Worm (Caenorhabditis elegans): ENCODE measurements around the gene pals-16.

The pals-16 gene

DNA sequence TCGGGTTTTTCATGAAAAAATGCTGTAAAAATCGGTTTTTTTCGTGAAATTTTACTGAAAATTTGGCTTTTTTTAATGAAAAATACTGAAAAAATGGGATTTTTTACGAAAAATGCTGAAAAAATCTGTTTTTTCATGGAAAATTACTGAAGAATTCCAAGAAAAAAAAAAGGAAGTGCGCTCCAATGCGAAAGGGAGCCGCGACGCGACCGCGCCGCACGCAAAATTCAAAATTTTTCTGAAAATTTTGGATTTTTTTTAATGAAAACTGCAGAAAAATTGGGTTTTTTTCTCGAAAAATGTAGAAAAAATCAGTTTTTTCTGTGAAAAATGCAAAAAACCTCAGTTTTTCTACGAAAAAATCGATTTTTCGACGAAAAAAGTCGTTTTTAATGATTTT lies 16.8 kb downstream of the pals-16 start:
- no peak for TF ChIP-seq elt-2 (tag; optimal IDR thresholded peaks at IDR 0.05)
- TF ChIP-seq F13H6.1 (tag; optimal IDR thresholded peaks at IDR 0.05) = no peak
- no peak for TF ChIP-seq pha-4 (tag; optimal IDR thresholded peaks at IDR 0.05)
- TF ChIP-seq fkh-6 (tag; optimal IDR thresholded peaks at IDR 0.05) = no peak
- TF ChIP-seq ceh-6 (GFP tag; optimal IDR thresholded peaks at IDR 0.05) = no peak

DNA sequence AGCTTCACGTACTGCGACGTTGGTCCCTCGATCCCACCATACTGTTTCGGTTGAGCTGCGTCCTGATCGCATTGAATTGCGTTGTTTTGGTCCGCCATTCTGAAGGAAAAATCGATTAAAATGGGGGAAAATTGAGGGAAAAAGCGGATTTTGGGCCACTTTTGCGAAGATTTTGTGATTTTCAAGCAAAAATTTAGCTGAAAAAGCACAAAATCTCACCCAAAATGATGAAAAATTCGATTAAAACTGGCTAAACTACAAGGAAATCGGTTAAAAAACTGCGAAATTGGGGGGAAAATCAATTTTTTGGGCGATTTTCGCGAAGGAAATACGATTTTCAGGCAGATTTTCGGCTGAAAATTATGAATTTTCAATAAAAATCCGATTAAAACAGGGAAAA lies 17.3 kb downstream of the pals-16 start, which contains the start of gene elc-1:
TSS of gene elc-1 (minus strand) at position 101 of the 400 bp plus-strand sequence.
- TF ChIP-seq sox-4 (tag; optimal IDR thresholded peaks at IDR 0.05) (no peak), unc-86 (tag; optimal IDR thresholded peaks at IDR 0.05) (no peak), zip-5 (tag; optimal IDR thresholded peaks at IDR 0.05) (no peak), ets-4 (tag; optimal IDR thresholded peaks at IDR 0.05) (no peak), ceh-18 (tag; optimal IDR thresholded peaks at IDR 0.05) (no peak), hlh-15 (tag; optimal IDR thresholded peaks at IDR 0.05) (no peak), gmeb-2 (tag; optimal IDR thresholded peaks at IDR 0.05) (no peak), pha-4 (tag; optimal IDR thresholded peaks at IDR 0.05) (no peak), pat-9 (tag; optimal IDR thresholded peaks at IDR 0.05) (no peak), ceh-45 (GFP tag; IDR thresholded peaks at IDR 0.05) (no peak), madf-2 (tag; optimal IDR thresholded peaks at IDR 0.05) (no peak), dve-1 (tag; optimal IDR thresholded peaks at IDR 0.05) (no peak), Y22D7AL.16 (tag; optimal IDR thresholded peaks at IDR 0.05) (no peak), dmd-4 (tag; optimal IDR thresholded peaks at IDR 0.05; ENCODE audit: borderline replicate concordance) (no peak), syd-9 (tag; optimal IDR thresholded peaks at IDR 0.05) (no peak), che-1 (tag; optimal IDR thresholded peaks at IDR 0.05) (no peak), C08G9.2 (tag; optimal IDR thresholded peaks at IDR 0.05) (no peak)

DNA sequence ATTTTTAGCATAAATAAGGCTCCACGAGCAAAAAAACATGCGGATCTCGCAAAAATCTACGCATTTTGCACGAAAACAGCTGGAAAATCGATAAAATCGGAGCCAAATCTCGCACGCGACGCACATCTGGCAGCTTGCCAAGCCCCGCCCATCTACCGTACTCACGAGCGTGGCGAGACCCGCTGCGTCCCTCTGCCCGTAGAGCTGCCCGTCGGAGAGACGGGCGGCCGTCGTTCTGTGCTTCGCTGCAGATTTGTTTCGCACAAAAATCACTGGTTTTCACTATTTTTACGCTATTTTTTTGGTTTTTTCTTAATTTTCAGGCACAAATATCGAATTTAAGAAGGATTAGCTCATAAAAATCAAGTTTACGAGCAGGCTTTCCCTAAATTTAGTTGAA lies 18.9 kb downstream of the pals-16 start:
- TF ChIP-seq Y22D7AL.16 (tag; optimal IDR thresholded peaks at IDR 0.05) (no peak), mec-3 (tag; optimal IDR thresholded peaks at IDR 0.05; ENCODE audit: borderline replicate concordance) (no peak), ceh-30 (tag; optimal IDR thresholded peaks at IDR 0.05) (no peak), npax-4 (tag; optimal IDR thresholded peaks at IDR 0.05) (no peak), ttx-3 (tag; optimal IDR thresholded peaks at IDR 0.05) (no peak), che-1 (tag; optimal IDR thresholded peaks at IDR 0.05) (no peak), ceh-9 (tag; optimal IDR thresholded peaks at IDR 0.05) (no peak), K09A11.1 (tag; optimal IDR thresholded peaks at IDR 0.05; ENCODE audit: insufficient read depth) (no peak), ceh-24 (tag; optimal IDR thresholded peaks at IDR 0.05) (no peak), ceh-22 (tag; optimal IDR thresholded peaks at IDR 0.05) (no peak), F13H6.1 (tag; optimal IDR thresholded peaks at IDR 0.05) (peak; percentile 19), unc-55 (GFP tag; optimal IDR thresholded peaks at IDR 0.05) (peak; percentile 7), ets-4 (tag; optimal IDR thresholded peaks at IDR 0.05) (no peak), pros-1 (tag; optimal IDR thresholded peaks at IDR 0.05) (no peak), C08G9.2 (tag; optimal IDR thresholded peaks at IDR 0.05) (peak; percentile 13), ceh-2 (tag; optimal IDR thresholded peaks at IDR 0.05) (no peak), pax-1 (tag; optimal IDR thresholded peaks at IDR 0.05) (no peak), madf-2 (tag; optimal IDR thresholded peaks at IDR 0.05) (no peak), ceh-34 (tag; optimal IDR thresholded peaks at IDR 0.05) (no peak), ceh-48 (tag; optimal IDR thresholded peaks at IDR 0.05) (peak; percentile 64), unc-42 (tag; optimal IDR thresholded peaks at IDR 0.05) (no peak), nhr-232 (tag; optimal IDR thresholded peaks at IDR 0.05) (no peak), sox-2 (GFP tag; IDR thresholded peaks at IDR 0.05) (no peak), ceh-6 (GFP tag; optimal IDR thresholded peaks at IDR 0.05) (no peak), zip-5 (tag; optimal IDR thresholded peaks at IDR 0.05) (no peak), fkh-10 (GFP tag; optimal IDR thresholded peaks at IDR 0.05) (no peak), hlh-6 (tag; optimal IDR thresholded peaks at IDR 0.05) (no peak), pha-2 (tag; optimal IDR thresholded peaks at IDR 0.05) (no peak), C38D4.7 (GFP tag; optimal IDR thresholded peaks at IDR 0.05) (no peak), pat-9 (tag; optimal IDR thresholded peaks at IDR 0.05) (no peak), fkh-6 (tag; optimal IDR thresholded peaks at IDR 0.05) (no peak), unc-86 (tag; optimal IDR thresholded peaks at IDR 0.05) (no peak), nfya-1 (tag; optimal IDR thresholded peaks at IDR 0.05) (peak; percentile 96), syd-9 (tag; optimal IDR thresholded peaks at IDR 0.05) (peak; percentile 18), ama-1 (optimal IDR thresholded peaks at IDR 0.05) (no peak), fax-1 (tag; optimal IDR thresholded peaks at IDR 0.05) (no peak), ceh-19 (GFP tag; optimal IDR thresholded peaks at IDR 0.05) (no peak), ceh-18 (tag; optimal IDR thresholded peaks at IDR 0.05) (peak; percentile 77), pag-3 (tag; optimal IDR thresholded peaks at IDR 0.05; ENCODE audit: borderline replicate concordance) (peak; percentile 6), nhr-11 (tag; optimal IDR thresholded peaks at IDR 0.05) (no peak)
